Worm (Caenorhabditis elegans) whole organism, L3 larva: ENCODE measurements around the gene mtm-5.

ENCODE experiments used
- ama-1 ChIP-seq: fragments of 150-350 bp; optimal IDR thresholded peaks from 2 replicates; lab custom pipeline; 2018
- elt-2 ChIP-seq: sonication (generic microtip); optimal IDR thresholded peaks from 2 replicates; lab custom pipeline; 2016; ENCODE audit warnings: missing genetic modification reagents, mild to moderate bottlenecking, missing genetic modification characterization, missing compliant biosample characterization
- lin-15B ChIP-seq: fragments of 150-350 bp; optimal IDR thresholded peaks from 2 replicates; lab custom pipeline; 2014; ENCODE audit warnings: missing biosample characterization, missing genetic modification characterization
- nfya-1 ChIP-seq: sonication (generic microtip); optimal IDR thresholded peaks from 2 replicates; lab custom pipeline; 2017; ENCODE audit warnings: missing genetic modification characterization, mild to moderate bottlenecking, missing compliant biosample characterization, antibody characterized with exemption, moderate library complexity; ENCODE audit not compliant: insufficient read depth
- nhr-77 ChIP-seq: fragments of 150-350 bp; optimal IDR thresholded peaks from 2 replicates; lab custom pipeline; 2014; ENCODE audit warnings: missing biosample characterization, missing genetic modification characterization
- tbx-2 ChIP-seq: sonication (generic microtip); optimal IDR thresholded peaks from 2 replicates; lab custom pipeline; 2016; ENCODE audit warnings: mild to moderate bottlenecking, missing genetic modification characterization, missing compliant biosample characterization

DNA sequence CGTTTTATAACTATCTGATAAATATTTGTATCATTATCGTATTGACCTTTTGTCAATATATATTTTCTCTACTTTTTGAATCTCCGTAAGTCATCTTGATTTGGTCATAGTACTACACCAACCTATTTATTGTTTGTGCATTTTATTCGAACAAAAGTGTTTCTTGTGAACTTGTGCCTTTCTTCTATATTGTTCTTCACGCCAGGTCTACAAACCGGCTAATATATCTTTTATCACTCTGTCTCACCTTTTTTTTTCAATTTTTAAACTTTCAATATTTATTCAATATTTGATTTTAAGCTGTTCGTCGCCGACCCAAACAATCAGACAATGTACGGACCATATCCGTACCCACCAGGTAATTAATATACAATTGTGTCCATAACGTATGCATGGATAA lies 27.1 kb downstream of the mtm-5 start, which contains the start of gene hrpa-2:
- TF ChIP-seq nhr-77 (tag; lab: Kevin White, UChicago) (no peak), elt-2 (tag; lab: Kevin White, UChicago) (no peak), nfya-1 (tag; lab: Kevin White, UChicago) (no peak), lin-15B (tag; lab: Kevin White, UChicago) (no peak), tbx-2 (tag; lab: Kevin White, UChicago) (no peak), ama-1 (lab: Kevin White, UChicago) (no peak)
